Worm (Caenorhabditis elegans) whole organism, late embryonic: ENCODE measurements around the gene srsx-5.

Experiments
- K02D7.2 ChIP-seq: sonication (generic microtip); optimal IDR thresholded peaks from 2 replicates; lab custom pipeline; 2017; ENCODE audit warnings: mild to moderate bottlenecking, missing genetic modification characterization, missing compliant biosample characterization
- ama-1 ChIP-seq: fragments of 150-350 bp; optimal IDR thresholded peaks from 2 replicates; lab custom pipeline; 2014
- ceh-2 ChIP-seq: sonication (generic microtip); optimal IDR thresholded peaks from 2 replicates; lab custom pipeline; 2016; ENCODE audit warnings: missing genotype, missing genetic modification characterization, missing compliant biosample characterization
- pax-1 ChIP-seq: fragments of 150-350 bp; optimal IDR thresholded peaks from 2 replicates; lab custom pipeline; 2014; ENCODE audit warnings: missing biosample characterization, missing genetic modification characterization
- pha-4 ChIP-seq: fragments of 150-350 bp; optimal IDR thresholded peaks from 2 replicates; lab custom pipeline; 2018; ENCODE audit warnings: missing biosample characterization, missing genetic modification reagents, missing genetic modification characterization
- sox-4 ChIP-seq: sonication (generic microtip); optimal IDR thresholded peaks from 2 replicates; lab custom pipeline; 2017; ENCODE audit warnings: mild to moderate bottlenecking, missing genetic modification characterization, inconsistent platforms, missing compliant biosample characterization
- tbx-2 ChIP-seq: sonication (generic microtip); optimal IDR thresholded peaks from 2 replicates; lab custom pipeline; 2016; ENCODE audit warnings: missing genetic modification characterization, missing compliant biosample characterization
- unc-3 ChIP-seq, 2 experiments: fragments of 200-800 bp in 1 of 2; sonication (Bioruptor generic) in 1 of 2; sonication (generic microtip) in 1 of 2; conservative IDR thresholded peaks in 1 of 2; optimal IDR thresholded peaks in 1 of 2; 2 replicates each; pipeline versions ENCODE4 v1.3.6 to Lab custom; 2016 to 2022; ENCODE audit warnings: missing compliant biosample characterization in 2 of 2, missing genetic modification characterization in 2 of 2, missing genetic modification reagents in 1 of 2

- no peak for TF ChIP-seq tbx-2 (tag; lab: Kevin White, UChicago)
- TF ChIP-seq sox-4 (tag; lab: Kevin White, UChicago) = no peak
- TF ChIP-seq ama-1 (lab: Kevin White, UChicago) = no peak
- no peak for TF ChIP-seq K02D7.2
- TF ChIP-seq pax-1 = no peak
- TF ChIP-seq ceh-2 (tag; lab: Kevin White, UChicago) = no peak
- TF ChIP-seq pha-4 (tag; lab: Kevin White, UChicago) = no peak
- no peak for TF ChIP-seq unc-3 (GFP tag; conservative IDR thresholded peaks at IDR 0.05; lab: Robert Waterston, UW)
- no peak for TF ChIP-seq unc-3 (tag; optimal IDR thresholded peaks at IDR 0.05; lab: Kevin White, UChicago)
Measured at ce11 chrV:7901222-7901621, 27.5 kb upstream of the srsx-5 start.
